Worm (Caenorhabditis elegans): ENCODE data around the gene Y19D2B.2.

ce11 chrII:10880625-10881024, 43.4 kb upstream of the Y19D2B.2 start, which contains the start of gene lurp-1:
- TF ChIP-seq tbx-37 (GFP tag; conservative IDR thresholded peaks at IDR 0.05) (no peak), F13C5.2 (tag; optimal IDR thresholded peaks at IDR 0.05) (no peak)
